Fruit fly (Drosophila melanogaster): ENCODE results near the gene mex1.

mex1 gene

dm6 chr3L:15534274-15535227 lies 15.2 kb upstream of the mex1 start (continued):
- TF ChIP-seq Sox102F (GFP tag; optimal IDR thresholded peaks at IDR 0.05) = peak; percentile 52
- TF ChIP-seq Lpt (GFP tag; optimal IDR thresholded peaks at IDR 0.05) = no peak
- TF ChIP-seq Dip3 (GFP tag; optimal IDR thresholded peaks at IDR 0.05) = peak; percentile 56
- peak; percentile 46 for TF ChIP-seq CG17359 (tag; optimal IDR thresholded peaks at IDR 0.05)
- TF ChIP-seq D (optimal IDR thresholded peaks at IDR 0.05) = no peak
- peak; percentile 43 for TF ChIP-seq D (GFP tag; optimal IDR thresholded peaks at IDR 0.05)
- TF ChIP-seq da (GFP tag; optimal IDR thresholded peaks at IDR 0.05) = no peak
- TF ChIP-seq CG13624 (GFP tag; optimal IDR thresholded peaks at IDR 0.05) = peak; percentile 59
- peak; percentile 68 for TF ChIP-seq ind (GFP tag; optimal IDR thresholded peaks at IDR 0.05)
- peak; percentile 95 for TF ChIP-seq sd (tag; optimal IDR thresholded peaks at IDR 0.05)
- peak; percentile 80 for TF ChIP-seq nmo (GFP tag; optimal IDR thresholded peaks at IDR 0.05)
- peak; percentile 77 for TF ChIP-seq CG16815 (GFP tag; optimal IDR thresholded peaks at IDR 0.05)
- peak in 1 of 2 experiments; percentile 68 for TF ChIP-seq Trl (optimal IDR thresholded peaks at IDR 0.05)
- no peak for TF ChIP-seq Trl (GFP tag; optimal IDR thresholded peaks at IDR 0.05)
- TF ChIP-seq sug (tag; optimal IDR thresholded peaks at IDR 0.05) = peak; percentile 37
- TF ChIP-seq CG6854 (GFP tag; optimal IDR thresholded peaks at IDR 0.05) = peak; percentile 27
- TF ChIP-seq CG1233 (GFP tag; optimal IDR thresholded peaks at IDR 0.05) = peak; percentile 67
- peak; percentile 50 for TF ChIP-seq CG4328 (GFP tag; optimal IDR thresholded peaks at IDR 0.05)
- peak; percentile 61; the same call in 1 of the 2 replicates for TF ChIP-seq CG14441 (GFP tag; IDR thresholded peaks at IDR 0.05)
- TF ChIP-seq Hr3 (GFP tag; optimal IDR thresholded peaks at IDR 0.05) = peak; percentile 65
- TF ChIP-seq Lhr (GFP tag; optimal IDR thresholded peaks at IDR 0.05) = peak; percentile 26
- no peak for TF ChIP-seq CG4282 (GFP tag; optimal IDR thresholded peaks at IDR 0.05)
- TF ChIP-seq p53 (GFP tag; optimal IDR thresholded peaks at IDR 0.05) = peak; percentile 16
- TF ChIP-seq Asciz (GFP tag; optimal IDR thresholded peaks at IDR 0.05) = peak; percentile 46
- no peak for TF ChIP-seq emc (GFP tag; optimal IDR thresholded peaks at IDR 0.05)
- TF ChIP-seq exex (tag; optimal IDR thresholded peaks at IDR 0.05) = peak; percentile 3
- TF ChIP-seq ci (GFP tag; IDR thresholded peaks at IDR 0.05) = peak; percentile 61; the same call in 2 of the 3 replicates
- TF ChIP-seq lov (optimal IDR thresholded peaks at IDR 0.05) = no peak
- TF ChIP-seq lov (GFP tag; IDR thresholded peaks at IDR 0.05) = no peak
- TF ChIP-seq CG10654 (GFP tag; optimal IDR thresholded peaks at IDR 0.05) = peak; percentile 15
- no peak for TF ChIP-seq Hey (tag; optimal IDR thresholded peaks at IDR 0.05)
- TF ChIP-seq lola (GFP tag; optimal IDR thresholded peaks at IDR 0.05) = peak in 1 of 3 experiments; percentile 83
- peak; percentile 68 for TF ChIP-seq HLH54F (GFP tag; optimal IDR thresholded peaks at IDR 0.05)
- TF ChIP-seq NFAT (GFP tag; IDR thresholded peaks at IDR 0.05) = no peak
- no peak for TF ChIP-seq CG18764 (GFP tag; optimal IDR thresholded peaks at IDR 0.05)
- TF ChIP-seq dpn (GFP tag; optimal IDR thresholded peaks at IDR 0.05) = peak; percentile 59 to 66
- peak; percentile 57 for TF ChIP-seq CG9817 (tag; optimal IDR thresholded peaks at IDR 0.05)
- peak; percentile 97 for TF ChIP-seq chinmo (GFP tag; IDR thresholded peaks at IDR 0.05; ENCODE audit: partially characterized antibody)
- TF ChIP-seq CG17612 (GFP tag; IDR thresholded peaks at IDR 0.05) = no peak
- peak; percentile 42 for TF ChIP-seq CG7786 (GFP tag; optimal IDR thresholded peaks at IDR 0.05)
- TF ChIP-seq CG12236 (GFP tag; optimal IDR thresholded peaks at IDR 0.05) = peak; percentile 5
- no peak for TF ChIP-seq repo (GFP tag; optimal IDR thresholded peaks at IDR 0.05)
- peak; percentile 30 for TF ChIP-seq CG12104 (GFP tag; optimal IDR thresholded peaks at IDR 0.05)
- TF ChIP-seq org-1 (GFP tag; optimal IDR thresholded peaks at IDR 0.05) = peak; percentile 65
- peak; percentile 92 for TF ChIP-seq CG7556 (GFP tag; optimal IDR thresholded peaks at IDR 0.05)
- TF ChIP-seq pan (optimal IDR thresholded peaks at IDR 0.05) = peak in 1 of 2 experiments; percentile 82
- peak; percentile 21 to 71 for TF ChIP-seq pan (GFP tag; optimal IDR thresholded peaks at IDR 0.05 in 1 of 2, IDR thresholded peaks at IDR 0.05 in 1 of 2)
- TF ChIP-seq oc (tag; optimal IDR thresholded peaks at IDR 0.05) = no peak
- TF ChIP-seq Oli (tag; optimal IDR thresholded peaks at IDR 0.05) = peak; percentile 82

Data from whole organism, embryonic.